Fruit fly (Drosophila melanogaster) whole organism, embryonic: ENCODE data around the gene glu.

Source experiments
- Ada2b ChIP-seq: fragments of 200-800 bp; sonication (Bioruptor generic); IDR thresholded peaks from 2 replicates; pipeline ENCODE4 v1.3.6; 2022; ENCODE audit warnings: missing biosample characterization, missing genetic modification characterization
- CG11504 ChIP-seq: fragments of 200-800 bp; sonication (Bioruptor generic); optimal IDR thresholded peaks from 3 replicates; lab custom pipeline; 2019; ENCODE audit warnings: missing biosample characterization, mild to moderate bottlenecking, missing genetic modification characterization, moderate library complexity
- CG12659 ChIP-seq: fragments of 200-800 bp; sonication (Bioruptor generic); optimal IDR thresholded peaks from 3 replicates; lab custom pipeline; 2017; ENCODE audit warnings: mild to moderate bottlenecking, missing biosample characterization, missing genetic modification reagents, missing genetic modification characterization
- CG13624 ChIP-seq: fragments of 200-800 bp; sonication (Bioruptor generic); optimal IDR thresholded peaks from 2 replicates; lab custom pipeline; 2016; ENCODE audit warnings: missing biosample characterization, missing genetic modification characterization
- CG14014 ChIP-seq: fragments of 200-800 bp; sonication (Bioruptor generic); IDR thresholded peaks from 2 replicates; pipeline ENCODE4 v1.3.6; 2022; ENCODE audit warnings: missing biosample characterization, missing genetic modification characterization
- CG14441 ChIP-seq: fragments of 200-800 bp; sonication (Bioruptor generic); IDR thresholded peaks from 2 replicates; pipeline ENCODE4 v1.3.6; 2022; ENCODE audit warnings: missing biosample characterization, missing genetic modification characterization
- CG17328 ChIP-seq: fragments of 200-800 bp; sonication (Bioruptor generic); IDR thresholded peaks from 2 replicates; pipeline ENCODE4 v1.3.6; 2022; ENCODE audit warnings: missing biosample characterization, missing genetic modification characterization
- CG4820 ChIP-seq: fragments of 200-800 bp; sonication (Bioruptor generic); optimal IDR thresholded peaks from 3 replicates; lab custom pipeline; 2016; ENCODE audit warnings: missing biosample characterization, missing genetic modification characterization
- CG6254 ChIP-seq: fragments of 200-800 bp; sonication (Bioruptor generic); optimal IDR thresholded peaks from 3 replicates; lab custom pipeline; 2017; ENCODE audit warnings: mild to moderate bottlenecking, missing biosample characterization, missing genetic modification reagents, missing genetic modification characterization
- CG7839 ChIP-seq: fragments of 200-800 bp; sonication (Bioruptor generic); optimal IDR thresholded peaks from 3 replicates; lab custom pipeline; 2018; ENCODE audit warnings: missing biosample characterization, mild to moderate bottlenecking, missing genetic modification characterization, moderate library complexity
- CG8924 ChIP-seq: fragments of 200-800 bp; optimal IDR thresholded peaks from 3 replicates; lab custom pipeline; 2019; ENCODE audit warnings: missing biosample characterization, mild to moderate bottlenecking, missing genetic modification characterization, moderate library complexity
- Chrac-16 ChIP-seq: fragments of 200-800 bp; sonication (Bioruptor generic); optimal IDR thresholded peaks from 3 replicates; lab custom pipeline; 2016; ENCODE audit warnings: missing biosample characterization, missing genetic modification characterization
- CoRest ChIP-seq: fragments of 200-800 bp; sonication (Bioruptor generic); optimal IDR thresholded peaks from 3 replicates; lab custom pipeline; 2018; ENCODE audit warnings: missing biosample characterization, mild to moderate bottlenecking, missing genetic modification characterization, moderate library complexity
- Hmr ChIP-seq: fragments of 200-800 bp; sonication (Bioruptor generic); optimal IDR thresholded peaks from 3 replicates; lab custom pipeline; 2017; ENCODE audit warnings: mild to moderate bottlenecking, missing biosample characterization, missing genetic modification reagents, missing genetic modification characterization
- Hr3 ChIP-seq: fragments of 200-800 bp; sonication (Bioruptor generic); optimal IDR thresholded peaks from 3 replicates; lab custom pipeline; 2016; ENCODE audit warnings: missing biosample characterization, missing genetic modification characterization
- Hr51 ChIP-seq, 2 experiments: fragments of 200-800 bp; sonication (Bioruptor generic); optimal IDR thresholded peaks; 2 replicates in 1 of 2; 3 replicates in 1 of 2; lab custom pipeline; 2016 to 2018; ENCODE audit warnings: missing biosample characterization in 2 of 2, missing genetic modification characterization in 2 of 2, mild to moderate bottlenecking in 1 of 2, moderate library complexity in 1 of 2
- Lim3 ChIP-seq: fragments of 200-800 bp; sonication (Bioruptor generic); IDR thresholded peaks from 2 replicates; pipeline ENCODE4 v1.3.6; 2022; ENCODE audit warnings: missing biosample characterization, missing genetic modification characterization
- MBD-R2 ChIP-seq: fragments of 200-800 bp; sonication (Bioruptor generic); IDR thresholded peaks from 2 replicates; pipeline ENCODE4 v1.3.6; 2022; ENCODE audit warnings: missing biosample characterization, missing genetic modification characterization
- Med ChIP-seq: fragments of 200-800 bp; sonication (Bioruptor generic); peaks from one replicate; lab custom pipeline; 2016; ENCODE audit warnings: missing biosample characterization, missing genetic modification characterization, mild to moderate bottlenecking, inconsistent platforms, moderate library complexity
- Rfx ChIP-seq: fragments of 200-800 bp; sonication (Bioruptor generic); IDR thresholded peaks from 2 replicates; pipeline ENCODE4 v1.3.6; 2022; ENCODE audit warnings: missing biosample characterization, missing genetic modification characterization
- Sry-δ ChIP-seq: fragments of 200-800 bp; sonication (Bioruptor generic); optimal IDR thresholded peaks from 2 replicates; lab custom pipeline; 2016; ENCODE audit warnings: missing biosample characterization, missing genetic modification characterization
- Ssrp ChIP-seq: fragments of 200-800 bp; sonication (Bioruptor generic); optimal IDR thresholded peaks from 2 replicates; lab custom pipeline; 2018; ENCODE audit warnings: missing biosample characterization, mild to moderate bottlenecking, missing genetic modification characterization, moderate library complexity
- Tbp ChIP-seq: fragments of >200 bp; optimal IDR thresholded peaks from 2 replicates; lab custom pipeline; 2018; ENCODE audit warnings: missing biosample characterization, missing genetic modification characterization
- Vsx1 ChIP-seq: fragments of 200-800 bp; sonication (Bioruptor generic); optimal IDR thresholded peaks from 2 replicates; lab custom pipeline; 2017; ENCODE audit warnings: missing biosample characterization, mild to moderate bottlenecking, missing genetic modification characterization, missing genetic modification reagents
- Xbp1 ChIP-seq: fragments of 200-800 bp; sonication (Bioruptor generic); optimal IDR thresholded peaks from 3 replicates; lab custom pipeline; 2016; ENCODE audit warnings: missing biosample characterization, mild to moderate bottlenecking, missing genetic modification characterization
- ase ChIP-seq: fragments of 200-800 bp; sonication (Bioruptor generic); IDR thresholded peaks from 3 replicates; pipeline ENCODE4 v1.3.6; 2022; ENCODE audit warnings: missing biosample characterization, missing genetic modification characterization
- az2 ChIP-seq: fragments of 200-800 bp; sonication (Bioruptor generic); optimal IDR thresholded peaks from 3 replicates; lab custom pipeline; 2016; ENCODE audit warnings: missing biosample characterization, missing genetic modification characterization
- bab2 ChIP-seq: fragments of 200-800 bp; sonication (Bioruptor generic); optimal IDR thresholded peaks from 2 replicates; lab custom pipeline; 2016; ENCODE audit warnings: missing biosample characterization, missing genetic modification characterization
- cg ChIP-seq: fragments of 200-800 bp; sonication (Bioruptor generic); optimal IDR thresholded peaks from 3 replicates; lab custom pipeline; 2019; ENCODE audit warnings: missing biosample characterization, mild to moderate bottlenecking, missing genetic modification characterization, moderate library complexity
- cwo ChIP-seq: fragments of 200-800 bp; sonication (Bioruptor generic); optimal IDR thresholded peaks from 3 replicates; lab custom pipeline; 2017; ENCODE audit warnings: missing biosample characterization, missing genetic modification characterization, mild to moderate bottlenecking, moderate library complexity, missing genetic modification reagents
- dmrt11E ChIP-seq: fragments of 200-800 bp; sonication (Bioruptor generic); optimal IDR thresholded peaks from 3 replicates; lab custom pipeline; 2018; ENCODE audit warnings: missing biosample characterization, mild to moderate bottlenecking, missing genetic modification characterization, moderate library complexity
- dpn ChIP-seq, 2 experiments: fragments of 200-800 bp; sonication (Bioruptor generic); optimal IDR thresholded peaks; 3 replicates each; lab custom pipeline; 2016; ENCODE audit warnings: missing biosample characterization in 2 of 2, missing genetic modification characterization in 2 of 2
- dysf ChIP-seq: fragments of 200-800 bp; sonication (Bioruptor generic); IDR thresholded peaks from 3 replicates; pipeline ENCODE4 v1.3.6; 2022; ENCODE audit warnings: missing biosample characterization, missing genetic modification characterization
- gcm ChIP-seq: fragments of 200-800 bp; sonication (Bioruptor generic); optimal IDR thresholded peaks from 2 replicates; lab custom pipeline; 2019; ENCODE audit warnings: missing biosample characterization, mild to moderate bottlenecking, missing genetic modification characterization, moderate library complexity
- gem ChIP-seq: fragments of 200-800 bp; sonication (Bioruptor generic); optimal IDR thresholded peaks from 2 replicates; lab custom pipeline; 2019; ENCODE audit warnings: missing biosample characterization, mild to moderate bottlenecking, missing genetic modification characterization, moderate library complexity
- hkb ChIP-seq, 2 experiments: fragments of 200-800 bp in 1 of 2; fragments of >200 bp in 1 of 2; sonication (Bioruptor generic) in 1 of 2; IDR thresholded peaks in 1 of 2; optimal IDR thresholded peaks in 1 of 2; 2 replicates each; pipeline versions ENCODE4 v1.3.6 to Lab custom; 2017 to 2022; ENCODE audit warnings: missing biosample characterization in 1 of 2, missing genetic modification characterization in 1 of 2
- ken ChIP-seq: fragments of 200-800 bp; sonication (Bioruptor generic); IDR thresholded peaks from 3 replicates; pipeline ENCODE4 v1.3.6; 2022; ENCODE audit warnings: missing biosample characterization, missing genetic modification characterization
- nmo ChIP-seq: fragments of 200-800 bp; sonication (Bioruptor generic); optimal IDR thresholded peaks from 2 replicates; lab custom pipeline; 2018; ENCODE audit warnings: missing biosample characterization, mild to moderate bottlenecking, missing genetic modification characterization, moderate library complexity
- oc ChIP-seq: fragments of 200-800 bp; sonication (Bioruptor generic); optimal IDR thresholded peaks from 2 replicates; lab custom pipeline; 2018; ENCODE audit warnings: missing biosample characterization, mild to moderate bottlenecking, missing genetic modification characterization, moderate library complexity
- phol ChIP-seq: fragments of 200-800 bp; sonication (Bioruptor generic); optimal IDR thresholded peaks from 3 replicates; lab custom pipeline; 2018; ENCODE audit warnings: missing biosample characterization, mild to moderate bottlenecking, missing genetic modification characterization, moderate library complexity
- pnt ChIP-seq: fragments of 200-800 bp; sonication (Bioruptor generic); optimal IDR thresholded peaks from 3 replicates; lab custom pipeline; 2016; ENCODE audit warnings: missing biosample characterization, missing genetic modification characterization
- ranshi ChIP-seq: fragments of 200-800 bp; sonication (Bioruptor generic); IDR thresholded peaks from 2 replicates; pipeline ENCODE4 v1.3.6; 2022; ENCODE audit warnings: missing biosample characterization, missing genetic modification characterization
- sd ChIP-seq: fragments of 200-800 bp; sonication (Bioruptor generic); optimal IDR thresholded peaks from 3 replicates; lab custom pipeline; 2018; ENCODE audit warnings: missing biosample characterization, mild to moderate bottlenecking, missing genetic modification characterization, moderate library complexity
- sens ChIP-seq: fragments of 200-800 bp; sonication (Bioruptor generic); peaks from one replicate; lab custom pipeline; 2016; ENCODE audit warnings: missing biosample characterization, missing genetic modification characterization
- sisA ChIP-seq: fragments of 200-800 bp; sonication (Bioruptor generic); IDR thresholded peaks from 2 replicates; pipeline ENCODE4 v1.3.6; 2022; ENCODE audit warnings: missing biosample characterization, missing genetic modification characterization
- vvl ChIP-seq: fragments of 200-800 bp; sonication (Bioruptor generic); IDR thresholded peaks from 2 replicates; pipeline ENCODE4 v1.3.6; 2022; ENCODE audit warnings: missing biosample characterization, missing genetic modification characterization
- zf30C ChIP-seq: fragments of 200-800 bp; sonication (Bioruptor generic); optimal IDR thresholded peaks from 3 replicates; lab custom pipeline; 2018; ENCODE audit warnings: missing biosample characterization, mild to moderate bottlenecking, missing genetic modification characterization

glu gene

DNA sequence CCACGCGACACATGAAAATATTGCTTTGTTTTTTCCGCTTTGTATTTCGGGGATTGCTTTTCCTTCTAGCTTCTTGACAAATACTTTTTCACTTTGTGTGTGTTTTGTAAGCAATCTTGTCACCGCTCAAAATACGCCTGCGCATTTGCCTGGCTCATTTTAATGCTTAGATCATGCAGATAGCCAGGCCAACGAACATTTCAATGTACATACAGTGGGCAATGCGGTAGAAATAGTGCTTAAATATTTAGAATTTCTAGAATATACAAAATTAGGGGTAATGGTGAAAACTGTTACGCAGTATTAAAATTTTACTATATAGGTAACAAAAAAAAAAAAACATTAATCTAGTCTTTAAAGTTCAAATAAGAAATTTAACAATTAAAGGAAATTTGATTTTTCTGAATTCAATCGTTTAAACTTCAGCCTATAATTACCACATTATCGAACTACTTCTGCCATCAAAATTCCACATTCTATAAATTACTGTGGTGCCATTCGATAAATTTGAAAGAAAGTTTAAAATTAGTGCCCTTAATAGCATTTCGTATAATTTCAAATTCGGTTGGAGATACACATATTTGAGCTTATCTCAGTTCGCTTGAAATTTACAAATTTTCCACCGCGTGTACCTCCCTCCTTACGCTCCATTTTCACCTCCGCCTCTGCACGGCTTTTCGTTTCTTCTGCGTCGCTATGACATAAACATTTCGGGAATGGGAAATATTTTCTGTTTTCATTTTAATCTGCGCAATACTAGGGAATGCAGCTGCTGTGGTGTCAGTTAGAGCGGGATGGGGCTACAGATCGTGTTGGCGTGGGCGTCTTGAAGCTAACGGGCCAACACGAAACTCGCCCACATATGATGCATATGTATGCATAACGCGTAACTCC, 31.1 kb downstream of the glu start (continued):
- TF ChIP-seq sens (GFP tag; lab: Kevin White, UChicago) (peak; percentile 46), Ada2b (GFP tag; lab: Robert Waterston, UW) (peak; percentile 38; the same call in 1 of the 2 replicates), CoRest (tag; lab: Kevin White, UChicago) (no peak), dpn (GFP tag; optimal IDR thresholded peaks at IDR 0.05; lab: Kevin White, UChicago) (peak in 1 of 2 experiments; percentile 36), Rfx (GFP tag; lab: Robert Waterston, UW) (peak; percentile 59; the same call in 1 of the 2 replicates), phol (tag; lab: Kevin White, UChicago) (no peak), ranshi (GFP tag; lab: Robert Waterston, UW) (0 out of 2 replicates have a peak, but pooled peaks have one; percentile 27), cwo (GFP tag; lab: Kevin White, UChicago) (no peak), sisA (GFP tag; lab: Robert Waterston, UW) (peak; percentile 22; the same call in 1 of the 2 replicates), gem (tag; lab: Kevin White, UChicago) (peak; percentile 57), CG11504 (tag; lab: Kevin White, UChicago) (peak; percentile 52), dysf (GFP tag; lab: Robert Waterston, UW) (0 out of 3 replicates have a peak, but pooled peaks have one; percentile 35), dmrt11E (tag; lab: Kevin White, UChicago) (no peak), Chrac-16 (no peak), sd (peak; percentile 95), cg (GFP tag; lab: Kevin White, UChicago) (no peak), ken (GFP tag; lab: Robert Waterston, UW) (peak; percentile 49; the same call in 2 of the 3 replicates), Sry-δ (GFP tag; lab: Kevin White, UChicago) (no peak), MBD-R2 (GFP tag; lab: Robert Waterston, UW) (peak; percentile 29; the same call in 1 of the 2 replicates), CG14441 (GFP tag; lab: Robert Waterston, UW) (no peak), CG6254 (GFP tag; lab: Kevin White, UChicago) (no peak), CG7839 (tag; lab: Kevin White, UChicago) (peak; percentile 51), Lim3 (GFP tag; lab: Robert Waterston, UW) (no peak), CG14014 (0 out of 2 replicates have a peak, but pooled peaks have one; percentile 9), CG13624 (GFP tag; lab: Kevin White, UChicago) (peak; percentile 37), pnt (GFP tag; lab: Kevin White, UChicago) (no peak), Ssrp (peak; percentile 3), CG17328 (peak; percentile 51), Hr51 (GFP tag; optimal IDR thresholded peaks at IDR 0.05; lab: Kevin White, UChicago) (peak in 1 of 2 experiments; percentile 52), Hr3 (GFP tag; lab: Kevin White, UChicago) (peak; percentile 17), az2 (GFP tag; lab: Kevin White, UChicago) (peak; percentile 17), Hmr (GFP tag; lab: Kevin White, UChicago) (peak; percentile 2), Med (GFP tag; lab: Kevin White, UChicago) (peak; percentile 77), hkb (optimal IDR thresholded peaks at IDR 0.05; lab: Kevin White, UChicago) (no peak), hkb (GFP tag; IDR thresholded peaks at IDR 0.05; lab: Robert Waterston, UW) (0 out of 2 replicates have a peak, but pooled peaks have one; percentile 21), Vsx1 (GFP tag; lab: Kevin White, UChicago) (no peak), bab2 (peak; percentile 16), CG12659 (peak; percentile 24), gcm (peak; percentile 2), CG8924 (tag; lab: Kevin White, UChicago) (peak; percentile 21), oc (tag; lab: Kevin White, UChicago) (peak; percentile 75), vvl (GFP tag; lab: Robert Waterston, UW) (peak; percentile 56), CG4820 (GFP tag; lab: Kevin White, UChicago) (peak; percentile 21), nmo (GFP tag; lab: Kevin White, UChicago) (peak; percentile 26), Tbp (GFP tag; lab: Kevin White, UChicago) (no peak), ase (no peak), Xbp1 (GFP tag; lab: Kevin White, UChicago) (peak; percentile 8), zf30C (GFP tag; lab: Kevin White, UChicago) (no peak)
